Fruit fly (Drosophila melanogaster) whole organism, embryonic: Measurements from ENCODE around the gene Ldsdh1.
A peak's percentile ranks its signal among the peaks of the same experiment; 100 is the strongest.

Experiments used
- Atf6 ChIP-seq: fragments of 200-800 bp; sonication (Bioruptor generic); IDR thresholded peaks from 2 replicates; pipeline ENCODE4 v1.3.6; 2022; ENCODE audit warnings: missing biosample characterization, missing genetic modification characterization
- Awh ChIP-seq: fragments of 200-800 bp; sonication (Bioruptor generic); IDR thresholded peaks from 2 replicates; pipeline ENCODE4, ENCODE4 v1.3.6; 2022; ENCODE audit warnings: missing biosample characterization, missing genetic modification characterization
- CG12071 ChIP-seq: fragments of 200-800 bp; sonication (Bioruptor generic); optimal IDR thresholded peaks from 3 replicates; lab custom pipeline; 2018; ENCODE audit warnings: missing biosample characterization, mild to moderate bottlenecking, missing genetic modification characterization
- CG12155 ChIP-seq: fragments of 200-800 bp; sonication (Bioruptor generic); optimal IDR thresholded peaks from 3 replicates; lab custom pipeline; 2016; ENCODE audit warnings: missing biosample characterization, missing genetic modification characterization
- CG12744 ChIP-seq: fragments of 200-800 bp; sonication (Bioruptor generic); optimal IDR thresholded peaks from 2 replicates; lab custom pipeline; 2016; ENCODE audit warnings: missing biosample characterization, missing genetic modification characterization
- CG13287 ChIP-seq: fragments of 200-800 bp; sonication (Bioruptor generic); IDR thresholded peaks from 2 replicates; pipeline ENCODE4 v1.3.6; 2022; ENCODE audit warnings: missing biosample characterization, missing genetic modification characterization; ENCODE audit not compliant: partially characterized antibody
- CG13775 ChIP-seq: fragments of 200-800 bp; sonication (Bioruptor generic); optimal IDR thresholded peaks from 3 replicates; lab custom pipeline; 2017; ENCODE audit warnings: missing biosample characterization, mild to moderate bottlenecking, missing genetic modification characterization
- CG14050 ChIP-seq: fragments of 200-800 bp; sonication (Bioruptor generic); IDR thresholded peaks from 3 replicates; pipeline ENCODE4 v1.3.6; 2022; ENCODE audit warnings: missing biosample characterization, missing genetic modification characterization
- CG14441 ChIP-seq: fragments of 200-800 bp; sonication (Bioruptor generic); IDR thresholded peaks from 2 replicates; pipeline ENCODE4 v1.3.6; 2022; ENCODE audit warnings: missing biosample characterization, missing genetic modification characterization
- CG15011 ChIP-seq: fragments of 200-800 bp; sonication (Bioruptor generic); optimal IDR thresholded peaks from 3 replicates; lab custom pipeline; 2018; ENCODE audit warnings: missing biosample characterization, mild to moderate bottlenecking, missing genetic modification characterization
- CG16863 ChIP-seq: fragments of 200-800 bp; sonication (Bioruptor generic); optimal IDR thresholded peaks from 3 replicates; lab custom pipeline; 2016; ENCODE audit warnings: missing biosample characterization, missing genetic modification characterization
- CG17612 ChIP-seq: fragments of 200-800 bp; sonication (Bioruptor generic); IDR thresholded peaks from 2 replicates; pipeline ENCODE4 v1.3.6; 2022; ENCODE audit warnings: missing biosample characterization, missing genetic modification characterization
- CG2889 ChIP-seq: fragments of 200-800 bp; sonication (Bioruptor generic); IDR thresholded peaks from 3 replicates; pipeline ENCODE4 v1.3.6; 2022; ENCODE audit warnings: missing biosample characterization, missing genetic modification characterization
- CG32532 ChIP-seq: fragments of 200-800 bp; sonication (Bioruptor generic); IDR thresholded peaks from 2 replicates; pipeline ENCODE4 v1.3.6; 2022; ENCODE audit warnings: missing biosample characterization, missing genetic modification characterization
- CG4404 ChIP-seq: fragments of 200-800 bp; sonication (Bioruptor generic); IDR thresholded peaks from 2 replicates; pipeline ENCODE4 v1.3.6; 2022; ENCODE audit warnings: missing biosample characterization, missing genetic modification characterization
- CG6689 ChIP-seq: fragments of 200-800 bp; sonication (Bioruptor generic); IDR thresholded peaks from 2 replicates; pipeline ENCODE4 v1.3.6; 2022; ENCODE audit warnings: missing biosample characterization, missing genetic modification characterization
- CG6813 ChIP-seq: fragments of 200-800 bp; sonication (Bioruptor generic); optimal IDR thresholded peaks from 2 replicates; lab custom pipeline; 2017; ENCODE audit warnings: missing biosample characterization, missing genetic modification characterization, mild to moderate bottlenecking, moderate library complexity, missing genetic modification reagents
- CG7786 ChIP-seq: fragments of 200-800 bp; sonication (Bioruptor generic); optimal IDR thresholded peaks from 2 replicates; lab custom pipeline; 2016; ENCODE audit warnings: missing biosample characterization, missing genetic modification characterization
- CG7928 ChIP-seq: fragments of 200-800 bp; sonication (Bioruptor generic); optimal IDR thresholded peaks from 2 replicates; lab custom pipeline; 2017; ENCODE audit warnings: missing biosample characterization, mild to moderate bottlenecking, missing genetic modification characterization
- CG8089 ChIP-seq: fragments of 200-800 bp; sonication (Bioruptor generic); optimal IDR thresholded peaks from 3 replicates; lab custom pipeline; 2016; ENCODE audit warnings: missing biosample characterization, missing genetic modification characterization
- CrebB ChIP-seq: fragments of 200-800 bp; sonication (Bioruptor generic); optimal IDR thresholded peaks from 3 replicates; lab custom pipeline; 2018; ENCODE audit warnings: missing biosample characterization, mild to moderate bottlenecking, missing genetic modification characterization
- Dll ChIP-seq: fragments of 200-800 bp; sonication (Bioruptor generic); IDR thresholded peaks from 4 replicates; pipeline ENCODE4 v1.3.6; 2022; ENCODE audit warnings: missing biosample characterization, missing genetic modification characterization; ENCODE audit not compliant: partially characterized antibody
- Doc2 ChIP-seq: fragments of 200-800 bp; sonication (Bioruptor generic); IDR thresholded peaks from 2 replicates; pipeline ENCODE4 v1.3.6; 2022; ENCODE audit warnings: missing biosample characterization, missing genetic modification characterization
- NK7.1 ChIP-seq: fragments of 200-800 bp; sonication (Bioruptor generic); optimal IDR thresholded peaks from 3 replicates; lab custom pipeline; 2016; ENCODE audit warnings: missing biosample characterization, missing genetic modification characterization
- Sox102F ChIP-seq: fragments of 200-800 bp; sonication (Bioruptor generic); optimal IDR thresholded peaks from 2 replicates; lab custom pipeline; 2018; ENCODE audit warnings: missing biosample characterization, mild to moderate bottlenecking, missing genetic modification characterization, moderate library complexity
- Sry-β ChIP-seq: fragments of 200-800 bp; sonication (Bioruptor generic); optimal IDR thresholded peaks from 2 replicates; lab custom pipeline; 2018; ENCODE audit warnings: missing biosample characterization, mild to moderate bottlenecking, missing genetic modification characterization, moderate library complexity
- Vsx1 ChIP-seq: fragments of 200-800 bp; sonication (Bioruptor generic); optimal IDR thresholded peaks from 2 replicates; lab custom pipeline; 2017; ENCODE audit warnings: missing biosample characterization, mild to moderate bottlenecking, missing genetic modification characterization, missing genetic modification reagents
- aop ChIP-seq: fragments of 200-800 bp; sonication (Bioruptor generic); IDR thresholded peaks from 2 replicates; pipeline ENCODE4 v1.3.6; 2022; ENCODE audit warnings: missing biosample characterization, missing genetic modification characterization
- bsh ChIP-seq, 2 experiments: fragments of 200-800 bp; sonication (Bioruptor generic); optimal IDR thresholded peaks; 2 replicates each; lab custom pipeline; 2017 to 2018; ENCODE audit warnings: mild to moderate bottlenecking in 2 of 2, missing biosample characterization in 2 of 2, missing genetic modification characterization in 2 of 2, moderate library complexity in 1 of 2
- corto ChIP-seq: fragments of 200-800 bp; sonication (Bioruptor generic); optimal IDR thresholded peaks from 2 replicates; lab custom pipeline; 2016; ENCODE audit warnings: missing biosample characterization, mild to moderate bottlenecking, missing genetic modification characterization, moderate library complexity
- da ChIP-seq: fragments of 200-800 bp; sonication (Bioruptor generic); optimal IDR thresholded peaks from 2 replicates; lab custom pipeline; 2016; ENCODE audit warnings: missing biosample characterization, missing genetic modification characterization
- ewg ChIP-seq: fragments of 200-800 bp; sonication (Bioruptor generic); optimal IDR thresholded peaks from 3 replicates; lab custom pipeline; 2017; ENCODE audit warnings: mild to moderate bottlenecking, missing biosample characterization, missing genetic modification reagents, missing genetic modification characterization
- eyg ChIP-seq: fragments of 200-800 bp; sonication (Bioruptor generic); optimal IDR thresholded peaks from 3 replicates; lab custom pipeline; 2016; ENCODE audit warnings: missing biosample characterization, missing genetic modification characterization
- fru ChIP-seq: fragments of >200 bp; optimal IDR thresholded peaks from 2 replicates; lab custom pipeline; 2017
- fu2 ChIP-seq: fragments of 200-800 bp; sonication (Bioruptor generic); optimal IDR thresholded peaks from 2 replicates; lab custom pipeline; 2016; ENCODE audit warnings: missing biosample characterization, missing genetic modification characterization
- gcm2 ChIP-seq: fragments of 200-800 bp; sonication (Bioruptor generic); optimal IDR thresholded peaks from 2 replicates; lab custom pipeline; 2016; ENCODE audit warnings: missing biosample characterization, missing genetic modification characterization
- grau ChIP-seq: fragments of 200-800 bp; optimal IDR thresholded peaks from 3 replicates; lab custom pipeline; 2019; ENCODE audit warnings: missing biosample characterization, mild to moderate bottlenecking, missing genetic modification characterization, moderate library complexity
- hbn ChIP-seq: fragments of 200-800 bp; sonication (Bioruptor generic); IDR thresholded peaks from 2 replicates; pipeline ENCODE4 v1.3.6; 2022; ENCODE audit warnings: missing biosample characterization, missing genetic modification characterization; ENCODE audit not compliant: partially characterized antibody
- insv ChIP-seq, 2 experiments: fragments of 200-800 bp; sonication (Bioruptor generic); optimal IDR thresholded peaks; 3 replicates each; lab custom pipeline; 2016 to 2018; ENCODE audit warnings: missing biosample characterization in 2 of 2, missing genetic modification characterization in 2 of 2
- mirr ChIP-seq: fragments of 200-800 bp; sonication (Bioruptor generic); optimal IDR thresholded peaks from 3 replicates; lab custom pipeline; 2018; ENCODE audit warnings: missing biosample characterization, mild to moderate bottlenecking, missing genetic modification characterization
- pita ChIP-seq: fragments of 200-800 bp; sonication (Bioruptor generic); optimal IDR thresholded peaks from 2 replicates; lab custom pipeline; 2017; ENCODE audit warnings: missing biosample characterization, mild to moderate bottlenecking, missing genetic modification characterization
- pum ChIP-seq: fragments of 200-800 bp; sonication (Bioruptor generic); optimal IDR thresholded peaks from 2 replicates; lab custom pipeline; 2016; ENCODE audit warnings: missing biosample characterization, missing genetic modification characterization
- ranshi ChIP-seq: fragments of 200-800 bp; sonication (Bioruptor generic); IDR thresholded peaks from 2 replicates; pipeline ENCODE4 v1.3.6; 2022; ENCODE audit warnings: missing biosample characterization, missing genetic modification characterization
- rib ChIP-seq: fragments of 200-800 bp; sonication (Bioruptor generic); IDR thresholded peaks from 2 replicates; pipeline ENCODE4 v1.3.6; 2022; ENCODE audit warnings: missing biosample characterization, missing genetic modification characterization
- sisA ChIP-seq: fragments of 200-800 bp; sonication (Bioruptor generic); IDR thresholded peaks from 2 replicates; pipeline ENCODE4 v1.3.6; 2022; ENCODE audit warnings: missing biosample characterization, missing genetic modification characterization
- sr ChIP-seq: fragments of 200-800 bp; sonication (Bioruptor generic); IDR thresholded peaks from 3 replicates; pipeline ENCODE4 v1.3.6; 2022; ENCODE audit warnings: missing biosample characterization, missing genetic modification characterization
- ssp ChIP-seq: fragments of 200-800 bp; sonication (Bioruptor generic); IDR thresholded peaks from 2 replicates; pipeline ENCODE4 v1.3.6; 2022; ENCODE audit warnings: missing biosample characterization, missing genetic modification characterization
- trem ChIP-seq: fragments of 200-800 bp; optimal IDR thresholded peaks from 3 replicates; lab custom pipeline; 2019; ENCODE audit warnings: missing biosample characterization, mild to moderate bottlenecking, missing genetic modification characterization, moderate library complexity
- wek ChIP-seq: fragments of 200-800 bp; sonication (Bioruptor generic); optimal IDR thresholded peaks from 3 replicates; lab custom pipeline; 2018; ENCODE audit warnings: missing biosample characterization, mild to moderate bottlenecking, missing genetic modification characterization, moderate library complexity
- wor ChIP-seq: fragments of 200-800 bp; sonication (Bioruptor generic); IDR thresholded peaks from 2 replicates; pipeline ENCODE4 v1.3.6; 2022; ENCODE audit warnings: missing biosample characterization, missing genetic modification characterization
- zen ChIP-seq: fragments of 200-800 bp; sonication (Bioruptor generic); optimal IDR thresholded peaks from 3 replicates; lab custom pipeline; 2018; ENCODE audit warnings: missing biosample characterization, mild to moderate bottlenecking, missing genetic modification characterization, moderate library complexity

Gene Ldsdh1

DNA sequence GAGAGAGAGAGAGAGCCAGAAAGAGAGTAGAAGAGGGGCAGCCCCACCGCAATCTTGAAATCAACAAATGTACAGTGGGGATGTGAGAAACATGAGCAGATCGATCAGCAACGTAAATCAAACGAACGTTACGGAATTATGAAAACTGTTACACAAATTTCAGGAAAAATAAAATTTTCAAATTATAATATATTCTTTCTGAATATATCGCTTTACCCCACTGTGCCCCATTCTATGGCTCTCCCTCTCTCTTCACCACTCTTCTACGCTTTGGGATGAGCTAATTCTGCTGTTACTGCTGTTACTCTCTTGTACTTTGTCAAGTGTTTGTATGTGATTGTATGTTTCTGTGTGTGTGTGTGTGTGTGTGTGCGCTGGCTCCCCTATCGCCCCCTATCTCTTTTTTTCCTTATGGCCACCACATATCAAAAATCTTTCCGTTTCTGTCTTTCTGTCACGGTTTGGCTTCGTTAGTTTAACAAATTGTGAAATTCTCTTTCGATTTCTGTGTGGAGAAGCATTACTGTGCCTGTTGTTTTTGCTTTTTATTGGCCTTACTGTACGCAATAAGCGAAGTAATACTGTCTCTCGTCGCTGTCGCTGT lies 9.7 kb upstream of the Ldsdh1 start (continued):
- TF ChIP-seq rib (GFP tag; lab: Robert Waterston, UW), result peak; percentile 98
- peak; percentile 97 for TF ChIP-seq Sox102F (GFP tag; lab: Kevin White, UChicago)
- peak; percentile 98 for TF ChIP-seq ranshi
- no peak for TF ChIP-seq hbn (GFP tag; lab: Robert Waterston, UW)
- TF ChIP-seq trem (tag; lab: Kevin White, UChicago), result peak; percentile 89
- TF ChIP-seq pita (GFP tag; lab: Kevin White, UChicago), result no peak
- peak; percentile 97 for TF ChIP-seq sisA
- TF ChIP-seq wek, result peak; percentile 78
- TF ChIP-seq mirr (GFP tag; lab: Kevin White, UChicago), result peak; percentile 57
- peak; percentile 67; the same call in 3 of the 4 replicates for TF ChIP-seq Dll
- peak; percentile 98 for TF ChIP-seq CG2889 (GFP tag; lab: Robert Waterston, UW)
- peak; percentile 85 for TF ChIP-seq CG7786 (GFP tag; lab: Kevin White, UChicago)
- TF ChIP-seq corto (GFP tag; lab: Kevin White, UChicago), result peak; percentile 95
- TF ChIP-seq CG16863, result peak; percentile 88
- peak; percentile 98 for TF ChIP-seq Atf6 (GFP tag; lab: Robert Waterston, UW)
- TF ChIP-seq fru, result no peak
- TF ChIP-seq CrebB, result peak; percentile 92
- TF ChIP-seq CG13775 (GFP tag; lab: Kevin White, UChicago), result peak; percentile 94
- peak; percentile 92 for TF ChIP-seq ssp (GFP tag; lab: Robert Waterston, UW)
- peak; percentile 94 for TF ChIP-seq aop (GFP tag; lab: Robert Waterston, UW)
- peak; percentile 93 for TF ChIP-seq ewg (GFP tag; lab: Kevin White, UChicago)
- peak; percentile 94 for TF ChIP-seq Doc2
- peak; percentile 96 for TF ChIP-seq CG17612 (GFP tag; lab: Robert Waterston, UW)
- peak; percentile 98 for TF ChIP-seq CG14050 (GFP tag; lab: Robert Waterston, UW)
- peak; percentile 93 for TF ChIP-seq CG12155 (GFP tag; lab: Kevin White, UChicago)
- peak; percentile 94 for TF ChIP-seq CG15011
- peak; percentile 80 for TF ChIP-seq pum
- peak; percentile 76 for TF ChIP-seq CG8089 (GFP tag; lab: Kevin White, UChicago)
- TF ChIP-seq CG4404 (GFP tag; lab: Robert Waterston, UW), result peak; percentile 87
- TF ChIP-seq zen (tag; lab: Kevin White, UChicago), result peak; percentile 86
- no peak for TF ChIP-seq Sry-β (GFP tag; lab: Kevin White, UChicago)
- TF ChIP-seq CG7928 (GFP tag; lab: Kevin White, UChicago), result peak; percentile 80
- TF ChIP-seq NK7.1 (GFP tag; lab: Kevin White, UChicago), result peak; percentile 79
- TF ChIP-seq CG13287 (GFP tag; lab: Robert Waterston, UW), result peak; percentile 65
- peak; percentile 98 for TF ChIP-seq CG6689 (GFP tag; lab: Robert Waterston, UW)
- TF ChIP-seq bsh (GFP tag; optimal IDR thresholded peaks at IDR 0.05; lab: Kevin White, UChicago), result peak; percentile 91 to 97
- TF ChIP-seq Awh (GFP tag; lab: Robert Waterston, UW), result peak; percentile 99
- TF ChIP-seq CG12744 (GFP tag; lab: Kevin White, UChicago), result peak; percentile 83
- TF ChIP-seq grau (tag; lab: Kevin White, UChicago), result peak; percentile 97
- peak; percentile 58 for TF ChIP-seq da (GFP tag; lab: Kevin White, UChicago)
- TF ChIP-seq CG14441 (GFP tag; lab: Robert Waterston, UW), result peak; percentile 99
- TF ChIP-seq sr (GFP tag; lab: Robert Waterston, UW), result peak; percentile 96
- peak; percentile 97 for TF ChIP-seq wor (GFP tag; lab: Robert Waterston, UW)
- TF ChIP-seq CG32532 (GFP tag; lab: Robert Waterston, UW), result peak; percentile 99
- peak in 1 of 2 experiments; percentile 15 for TF ChIP-seq insv (GFP tag; optimal IDR thresholded peaks at IDR 0.05; lab: Kevin White, UChicago)
- peak; percentile 95 for TF ChIP-seq CG12071 (GFP tag; lab: Kevin White, UChicago)
- peak; percentile 85 for TF ChIP-seq fu2 (GFP tag; lab: Kevin White, UChicago)
- peak; percentile 97 for TF ChIP-seq CG6813 (GFP tag; lab: Kevin White, UChicago)
- peak; percentile 95 for TF ChIP-seq gcm2 (GFP tag; lab: Kevin White, UChicago)
- peak; percentile 57 for TF ChIP-seq eyg
- peak; percentile 97 for TF ChIP-seq Vsx1 (GFP tag; lab: Kevin White, UChicago)
